Fruit fly (Drosophila melanogaster) whole organism, embryonic: ENCODE results near the gene CG14194.
A peak's percentile ranks its signal among the peaks of the same experiment; 100 is the strongest.

Source experiments
- Antp ChIP-seq: fragments of 200-800 bp; sonication (Bioruptor generic); optimal IDR thresholded peaks from 3 replicates; lab custom pipeline; 2016; ENCODE audit warnings: missing biosample characterization, missing genetic modification characterization
- Atf3 ChIP-seq: fragments of 200-800 bp; sonication (Bioruptor generic); optimal IDR thresholded peaks from 3 replicates; lab custom pipeline; 2016; ENCODE audit warnings: missing biosample characterization, missing genetic modification characterization
- BtbVII ChIP-seq: fragments of 200-800 bp; sonication (Bioruptor generic); optimal IDR thresholded peaks from 3 replicates; lab custom pipeline; 2017; ENCODE audit warnings: missing biosample characterization, mild to moderate bottlenecking, missing genetic modification characterization
- Bteb2 ChIP-seq: fragments of 200-800 bp; sonication (Bioruptor generic); optimal IDR thresholded peaks from 2 replicates; lab custom pipeline; 2016; ENCODE audit warnings: missing biosample characterization, missing genetic modification characterization
- CG10543 ChIP-seq: fragments of 200-800 bp; sonication (Bioruptor generic); optimal IDR thresholded peaks from 3 replicates; lab custom pipeline; 2017; ENCODE audit warnings: missing biosample characterization, mild to moderate bottlenecking, missing genetic modification characterization, moderate library complexity
- CG12942 ChIP-seq: fragments of 200-800 bp; sonication (Bioruptor generic); optimal IDR thresholded peaks from 3 replicates; lab custom pipeline; 2016; ENCODE audit warnings: missing biosample characterization, missing genetic modification characterization
- CG14860 ChIP-seq: fragments of 200-800 bp; sonication (Bioruptor generic); IDR thresholded peaks from 3 replicates; pipeline ENCODE4 v1.3.6; 2022; ENCODE audit warnings: missing biosample characterization, missing genetic modification characterization; ENCODE audit not compliant: partially characterized antibody
- CG1603 ChIP-seq: fragments of 200-800 bp; sonication (Bioruptor generic); optimal IDR thresholded peaks from 2 replicates; lab custom pipeline; 2019; ENCODE audit warnings: missing biosample characterization, mild to moderate bottlenecking, missing genetic modification characterization, moderate library complexity
- CG16863 ChIP-seq: fragments of 200-800 bp; sonication (Bioruptor generic); optimal IDR thresholded peaks from 3 replicates; lab custom pipeline; 2016; ENCODE audit warnings: missing biosample characterization, missing genetic modification characterization
- CG17912 ChIP-seq: fragments of 200-800 bp; sonication (Bioruptor generic); optimal IDR thresholded peaks from 2 replicates; lab custom pipeline; 2018; ENCODE audit warnings: missing biosample characterization, mild to moderate bottlenecking, missing genetic modification characterization
- CG18764 ChIP-seq: fragments of 200-800 bp; sonication (Bioruptor generic); optimal IDR thresholded peaks from 3 replicates; lab custom pipeline; 2016; ENCODE audit warnings: missing biosample characterization, missing genetic modification characterization
- CG2712 ChIP-seq: fragments of 200-800 bp; optimal IDR thresholded peaks from 3 replicates; lab custom pipeline; 2019; ENCODE audit warnings: missing biosample characterization, mild to moderate bottlenecking, missing genetic modification characterization, moderate library complexity
- CG31441 ChIP-seq: fragments of 200-800 bp; sonication (Bioruptor generic); IDR thresholded peaks from 2 replicates; pipeline ENCODE4 v1.3.6; 2022; ENCODE audit warnings: missing biosample characterization, missing genetic modification characterization
- CG33213 ChIP-seq: fragments of 200-800 bp; sonication (Bioruptor generic); optimal IDR thresholded peaks from 3 replicates; lab custom pipeline; 2016; ENCODE audit warnings: missing biosample characterization, missing genetic modification characterization
- CG3847 ChIP-seq: fragments of 200-800 bp; sonication (Bioruptor generic); IDR thresholded peaks from 2 replicates; pipeline ENCODE4 v1.3.6; 2022; ENCODE audit warnings: missing biosample characterization, missing genetic modification characterization
- CG4730 ChIP-seq: fragments of 200-800 bp; sonication (Bioruptor generic); IDR thresholded peaks from 2 replicates; pipeline ENCODE4 v1.3.6; 2022; ENCODE audit warnings: missing biosample characterization, missing genetic modification characterization
- CG4854 ChIP-seq: fragments of 200-800 bp; sonication (Bioruptor generic); optimal IDR thresholded peaks from 2 replicates; lab custom pipeline; 2016; ENCODE audit warnings: missing biosample characterization, missing genetic modification characterization, inconsistent platforms
- CG6854 ChIP-seq: fragments of 200-800 bp; sonication (Bioruptor generic); optimal IDR thresholded peaks from 3 replicates; lab custom pipeline; 2017; ENCODE audit warnings: missing biosample characterization, mild to moderate bottlenecking, missing genetic modification characterization
- CG7839 ChIP-seq: fragments of 200-800 bp; sonication (Bioruptor generic); optimal IDR thresholded peaks from 3 replicates; lab custom pipeline; 2018; ENCODE audit warnings: missing biosample characterization, mild to moderate bottlenecking, missing genetic modification characterization, moderate library complexity
- Dfd ChIP-seq, 2 experiments: fragments of >200 bp; optimal IDR thresholded peaks; 2 replicates each; lab custom pipeline; 2017; ENCODE audit warnings: missing biosample characterization in 2 of 2, missing genetic modification characterization in 2 of 2
- Doc3 ChIP-seq: fragments of 200-800 bp; sonication (Bioruptor generic); IDR thresholded peaks from 3 replicates; pipeline ENCODE4 v1.3.6; 2022; ENCODE audit warnings: missing biosample characterization, missing genetic modification characterization; ENCODE audit not compliant: partially characterized antibody
- Drgx ChIP-seq: fragments of 200-800 bp; sonication (Bioruptor generic); IDR thresholded peaks from 2 replicates; pipeline ENCODE4 v1.3.6; 2022; ENCODE audit warnings: missing biosample characterization, missing genetic modification characterization
- E2f2 ChIP-seq: fragments of 200-800 bp; sonication (Bioruptor generic); IDR thresholded peaks from 2 replicates; pipeline ENCODE4 v1.3.6; 2022; ENCODE audit warnings: missing biosample characterization, missing genetic modification characterization
- Lpt ChIP-seq: fragments of >200 bp; optimal IDR thresholded peaks from 2 replicates; lab custom pipeline; 2018; ENCODE audit warnings: missing biosample characterization, missing genetic modification characterization
- Max ChIP-seq: fragments of 200-800 bp; sonication (Bioruptor generic); optimal IDR thresholded peaks from 2 replicates; lab custom pipeline; 2016; ENCODE audit warnings: missing biosample characterization, mild to moderate bottlenecking, missing genetic modification characterization
- Rx ChIP-seq: fragments of 200-800 bp; sonication (Bioruptor generic); IDR thresholded peaks from 2 replicates; pipeline ENCODE4 v1.3.6; 2022; ENCODE audit warnings: missing biosample characterization, missing genetic modification characterization
- Sry-δ ChIP-seq: fragments of 200-800 bp; sonication (Bioruptor generic); optimal IDR thresholded peaks from 2 replicates; lab custom pipeline; 2016; ENCODE audit warnings: missing biosample characterization, missing genetic modification characterization
- Stat92E ChIP-seq, 3 experiments: fragments of >200 bp in 2 of 3; fragments of 200-800 bp in 1 of 3; sonication (Bioruptor generic) in 1 of 3; optimal IDR thresholded peaks; 2 replicates each; lab custom pipeline; 2017 to 2019; ENCODE audit warnings: missing biosample characterization in 3 of 3, missing genetic modification characterization in 3 of 3, mild to moderate bottlenecking in 1 of 3, moderate library complexity in 1 of 3
- Trl ChIP-seq, 3 experiments: fragments of >200 bp in 2 of 3; fragments of 200-800 bp in 1 of 3; sonication (Bioruptor generic) in 1 of 3; optimal IDR thresholded peaks; 2 replicates in 1 of 3; 3 replicates in 2 of 3; lab custom pipeline; 2016 to 2017; ENCODE audit warnings: missing biosample characterization in 1 of 3, missing genetic modification characterization in 1 of 3
- al ChIP-seq: fragments of 200-800 bp; sonication (Bioruptor generic); IDR thresholded peaks from 2 replicates; pipeline ENCODE4 v1.3.6; 2022; ENCODE audit warnings: missing biosample characterization, missing genetic modification characterization
- btn ChIP-seq: fragments of 200-800 bp; sonication (Bioruptor generic); optimal IDR thresholded peaks from 2 replicates; lab custom pipeline; 2016; ENCODE audit warnings: missing biosample characterization, missing genetic modification characterization
- caup ChIP-seq: fragments of 200-800 bp; sonication (Bioruptor generic); optimal IDR thresholded peaks from 3 replicates; lab custom pipeline; 2017; ENCODE audit warnings: missing biosample characterization, mild to moderate bottlenecking, missing genetic modification characterization, moderate library complexity; ENCODE audit not compliant: severe bottlenecking
- chinmo ChIP-seq: fragments of 200-800 bp; sonication (Bioruptor generic); IDR thresholded peaks from 4 replicates; pipeline ENCODE4 v1.3.6; 2022; ENCODE audit warnings: missing biosample characterization, missing genetic modification characterization; ENCODE audit not compliant: partially characterized antibody
- croc ChIP-seq: fragments of 200-800 bp; sonication (Bioruptor generic); conservative IDR thresholded peaks from 3 replicates; pipeline ENCODE4 v1.3.6; 2022; ENCODE audit warnings: missing biosample characterization, missing genetic modification characterization
- danr ChIP-seq: fragments of 200-800 bp; sonication (Bioruptor generic); IDR thresholded peaks from 2 replicates; pipeline ENCODE4 v1.3.6; 2022; ENCODE audit warnings: missing biosample characterization, missing genetic modification characterization
- disco-r ChIP-seq: fragments of 200-800 bp; sonication (Bioruptor generic); optimal IDR thresholded peaks from 2 replicates; lab custom pipeline; 2016; ENCODE audit warnings: missing biosample characterization, missing genetic modification characterization
- gro ChIP-seq: fragments of 200-800 bp; sonication (Bioruptor generic); optimal IDR thresholded peaks from 2 replicates; lab custom pipeline; 2016; ENCODE audit warnings: missing biosample characterization, missing genetic modification characterization
- gsb-n ChIP-seq: fragments of 200-800 bp; sonication (Bioruptor generic); optimal IDR thresholded peaks from 3 replicates; lab custom pipeline; 2018; ENCODE audit warnings: missing biosample characterization, mild to moderate bottlenecking, missing genetic modification characterization
- gt ChIP-seq: fragments of 200-800 bp; sonication (Bioruptor generic); IDR thresholded peaks from 2 replicates; pipeline ENCODE4 v1.3.6; 2022; ENCODE audit warnings: missing biosample characterization, missing genetic modification characterization
- her ChIP-seq: fragments of 200-800 bp; sonication (Bioruptor generic); optimal IDR thresholded peaks from 2 replicates; lab custom pipeline; 2016; ENCODE audit warnings: missing biosample characterization, missing genetic modification characterization
- org-1 ChIP-seq: fragments of 200-800 bp; sonication (Bioruptor generic); optimal IDR thresholded peaks from 2 replicates; lab custom pipeline; 2017; ENCODE audit warnings: missing biosample characterization, missing genetic modification characterization
- pan ChIP-seq, 4 experiments: fragments of >200 bp in 3 of 4; fragments of 200-800 bp in 1 of 4; sonication (Bioruptor generic) in 1 of 4; optimal IDR thresholded peaks in 3 of 4; IDR thresholded peaks in 1 of 4; 2 replicates each; pipeline versions ENCODE4 v1.3.6 to Lab custom; 2017 to 2022; ENCODE audit warnings: missing biosample characterization in 2 of 4, missing genetic modification characterization in 2 of 4, mixed read lengths in 1 of 4
- pfk ChIP-seq: fragments of 200-800 bp; sonication (Bioruptor generic); optimal IDR thresholded peaks from 2 replicates; lab custom pipeline; 2018; ENCODE audit warnings: missing biosample characterization, mild to moderate bottlenecking, missing genetic modification characterization, moderate library complexity
- pum ChIP-seq: fragments of 200-800 bp; sonication (Bioruptor generic); optimal IDR thresholded peaks from 2 replicates; lab custom pipeline; 2016; ENCODE audit warnings: missing biosample characterization, missing genetic modification characterization
- sisA ChIP-seq: fragments of 200-800 bp; sonication (Bioruptor generic); IDR thresholded peaks from 2 replicates; pipeline ENCODE4 v1.3.6; 2022; ENCODE audit warnings: missing biosample characterization, missing genetic modification characterization
- wek ChIP-seq: fragments of 200-800 bp; sonication (Bioruptor generic); optimal IDR thresholded peaks from 3 replicates; lab custom pipeline; 2018; ENCODE audit warnings: missing biosample characterization, mild to moderate bottlenecking, missing genetic modification characterization, moderate library complexity
- z ChIP-seq: fragments of 200-800 bp; sonication (Bioruptor generic); IDR thresholded peaks from 3 replicates; pipeline ENCODE4 v1.3.6; 2022; ENCODE audit warnings: missing biosample characterization, missing genetic modification characterization
- zen ChIP-seq: fragments of 200-800 bp; sonication (Bioruptor generic); optimal IDR thresholded peaks from 3 replicates; lab custom pipeline; 2018; ENCODE audit warnings: missing biosample characterization, mild to moderate bottlenecking, missing genetic modification characterization, moderate library complexity
- zfh1 ChIP-seq: fragments of 200-800 bp; sonication (Bioruptor generic); IDR thresholded peaks from 3 replicates; pipeline ENCODE4 v1.3.6; 2022; ENCODE audit warnings: missing biosample characterization, missing genetic modification characterization

The CG14194 gene

dm6 chrX:19165144-19166011 lies 28.0 kb upstream of the CG14194 start (continued):
- TF ChIP-seq al (GFP tag; lab: Robert Waterston, UW) (0 out of 2 replicates have a peak, but pooled peaks have one; percentile 5), Trl (optimal IDR thresholded peaks at IDR 0.05; lab: Kevin White, UChicago) (no peak), Trl (GFP tag; optimal IDR thresholded peaks at IDR 0.05; lab: Kevin White, UChicago) (no peak), Dfd (GFP tag; optimal IDR thresholded peaks at IDR 0.05; lab: Kevin White, UChicago) (no peak), Drgx (GFP tag; lab: Robert Waterston, UW) (peak; percentile 43), Rx (GFP tag; lab: Robert Waterston, UW) (no peak), croc (GFP tag; lab: Robert Waterston, UW) (no peak), CG2712 (tag; lab: Kevin White, UChicago) (no peak), disco-r (no peak), CG33213 (GFP tag; lab: Kevin White, UChicago) (no peak), caup (GFP tag; lab: Kevin White, UChicago) (no peak), btn (GFP tag; lab: Kevin White, UChicago) (no peak), gro (GFP tag; lab: Kevin White, UChicago) (no peak), Atf3 (GFP tag; lab: Kevin White, UChicago) (no peak), CG7839 (tag; lab: Kevin White, UChicago) (peak; percentile 28), CG14860 (GFP tag; lab: Robert Waterston, UW) (no peak), E2f2 (no peak), gsb-n (tag; lab: Kevin White, UChicago) (no peak), CG12942 (GFP tag; lab: Kevin White, UChicago) (no peak), CG1603 (tag; lab: Kevin White, UChicago) (no peak), org-1 (GFP tag; lab: Kevin White, UChicago) (no peak), pan (optimal IDR thresholded peaks at IDR 0.05; lab: Kevin White, UChicago) (no peak), pan (GFP tag; optimal IDR thresholded peaks at IDR 0.05 in 1 of 2, IDR thresholded peaks at IDR 0.05 in 1 of 2) (no peak), Stat92E (GFP tag; optimal IDR thresholded peaks at IDR 0.05; lab: Kevin White, UChicago) (no peak), Bteb2 (GFP tag; lab: Kevin White, UChicago) (no peak), Sry-δ (GFP tag; lab: Kevin White, UChicago) (no peak), CG3847 (GFP tag; lab: Robert Waterston, UW) (no peak), CG16863 (GFP tag; lab: Kevin White, UChicago) (no peak), z (GFP tag; lab: Robert Waterston, UW) (no peak), sisA (GFP tag; lab: Robert Waterston, UW) (no peak), CG18764 (no peak), CG10543 (GFP tag; lab: Kevin White, UChicago) (no peak), zfh1 (no peak), pum (GFP tag; lab: Kevin White, UChicago) (no peak), CG31441 (GFP tag; lab: Robert Waterston, UW) (no peak), pfk (GFP tag; lab: Kevin White, UChicago) (peak; percentile 55), danr (GFP tag; lab: Robert Waterston, UW) (no peak), her (GFP tag; lab: Kevin White, UChicago) (no peak), CG4854 (GFP tag; lab: Kevin White, UChicago) (no peak), Antp (GFP tag; lab: Kevin White, UChicago) (no peak), zen (no peak), BtbVII (GFP tag; lab: Kevin White, UChicago) (no peak), gt (no peak), Doc3 (GFP tag; lab: Robert Waterston, UW) (no peak), chinmo (peak; percentile 78; the same call in 2 of the 4 replicates), CG17912 (GFP tag; lab: Kevin White, UChicago) (no peak), CG6854 (GFP tag; lab: Kevin White, UChicago) (no peak), wek (no peak), CG4730 (GFP tag; lab: Robert Waterston, UW) (no peak), Lpt (no peak), Max (GFP tag; lab: Kevin White, UChicago) (no peak)
